Fruit fly (Drosophila melanogaster) whole organism, embryonic: Measurements from ENCODE around the gene Spn85F.

Experiments
- Atf6 ChIP-seq: fragments of 200-800 bp; sonication (Bioruptor generic); IDR thresholded peaks from 2 replicates; pipeline ENCODE4 v1.3.6; 2022; ENCODE audit warnings: missing biosample characterization, missing genetic modification characterization
- BtbVII ChIP-seq: fragments of 200-800 bp; sonication (Bioruptor generic); optimal IDR thresholded peaks from 3 replicates; lab custom pipeline; 2017; ENCODE audit warnings: missing biosample characterization, mild to moderate bottlenecking, missing genetic modification characterization
- CG10209 ChIP-seq: fragments of 200-800 bp; sonication (Bioruptor generic); optimal IDR thresholded peaks from 3 replicates; lab custom pipeline; 2017; ENCODE audit warnings: missing biosample characterization, mild to moderate bottlenecking, missing genetic modification characterization, missing genetic modification reagents
- CG10366 ChIP-seq: fragments of 200-800 bp; sonication (Bioruptor generic); IDR thresholded peaks from 2 replicates; pipeline ENCODE4 v1.3.6; 2022; ENCODE audit warnings: missing biosample characterization, missing genetic modification characterization
- CG10565 ChIP-seq: fragments of 200-800 bp; sonication (Bioruptor generic); optimal IDR thresholded peaks from 3 replicates; lab custom pipeline; 2016; ENCODE audit warnings: missing biosample characterization, mild to moderate bottlenecking, missing genetic modification characterization
- CG10654 ChIP-seq: fragments of 200-800 bp; sonication (Bioruptor generic); optimal IDR thresholded peaks from 2 replicates; lab custom pipeline; 2016; ENCODE audit warnings: missing biosample characterization, missing genetic modification characterization
- CG12104 ChIP-seq: fragments of 200-800 bp; sonication (Bioruptor generic); optimal IDR thresholded peaks from 3 replicates; lab custom pipeline; 2016; ENCODE audit warnings: missing biosample characterization, missing genetic modification characterization
- CG14965 ChIP-seq: fragments of 200-800 bp; sonication (Bioruptor generic); optimal IDR thresholded peaks from 2 replicates; lab custom pipeline; 2016; ENCODE audit warnings: missing biosample characterization, missing genetic modification characterization, borderline replicate concordance
- CG18262 ChIP-seq: fragments of 200-800 bp; optimal IDR thresholded peaks from 3 replicates; lab custom pipeline; 2019; ENCODE audit warnings: missing biosample characterization, mild to moderate bottlenecking, missing genetic modification characterization, moderate library complexity
- CG18599 ChIP-seq: fragments of 200-800 bp; sonication (Bioruptor generic); optimal IDR thresholded peaks from 3 replicates; lab custom pipeline; 2017; ENCODE audit warnings: missing biosample characterization, missing genetic modification characterization, mild to moderate bottlenecking, moderate library complexity, missing genetic modification reagents
- CG2678 ChIP-seq: fragments of 200-800 bp; sonication (Bioruptor generic); optimal IDR thresholded peaks from 3 replicates; lab custom pipeline; 2019; ENCODE audit warnings: missing biosample characterization, mild to moderate bottlenecking, missing genetic modification characterization, moderate library complexity
- CG2889 ChIP-seq: fragments of 200-800 bp; sonication (Bioruptor generic); IDR thresholded peaks from 3 replicates; pipeline ENCODE4 v1.3.6; 2022; ENCODE audit warnings: missing biosample characterization, missing genetic modification characterization
- CG34224 ChIP-seq: fragments of 200-800 bp; sonication (Bioruptor generic); IDR thresholded peaks from 3 replicates; pipeline ENCODE4 v1.3.6; 2022; ENCODE audit warnings: missing biosample characterization, missing genetic modification characterization; ENCODE audit not compliant: partially characterized antibody
- CG8089 ChIP-seq: fragments of 200-800 bp; sonication (Bioruptor generic); optimal IDR thresholded peaks from 3 replicates; lab custom pipeline; 2016; ENCODE audit warnings: missing biosample characterization, missing genetic modification characterization
- CG8765 ChIP-seq: fragments of 200-800 bp; sonication (Bioruptor generic); IDR thresholded peaks from 2 replicates; pipeline ENCODE4 v1.3.6; 2022; ENCODE audit warnings: missing biosample characterization, missing genetic modification characterization
- D ChIP-seq, 2 experiments: fragments of 200-800 bp in 1 of 2; fragments of >200 bp in 1 of 2; sonication (Bioruptor generic) in 1 of 2; optimal IDR thresholded peaks; 2 replicates in 1 of 2; 3 replicates in 1 of 2; lab custom pipeline; 2017; ENCODE audit warnings: mild to moderate bottlenecking in 1 of 2, missing biosample characterization in 1 of 2, missing genetic modification characterization in 1 of 2, missing genetic modification reagents in 1 of 2
- D19B ChIP-seq: fragments of 200-800 bp; sonication (Bioruptor generic); optimal IDR thresholded peaks from 2 replicates; lab custom pipeline; 2017; ENCODE audit warnings: missing biosample characterization, mild to moderate bottlenecking, missing genetic modification characterization
- Dek ChIP-seq: fragments of 200-800 bp; sonication (Bioruptor generic); optimal IDR thresholded peaks from 3 replicates; lab custom pipeline; 2019; ENCODE audit warnings: missing biosample characterization, mild to moderate bottlenecking, missing genetic modification characterization, moderate library complexity
- Fer1 ChIP-seq: fragments of 200-800 bp; sonication (Bioruptor generic); optimal IDR thresholded peaks from 2 replicates; lab custom pipeline; 2017; ENCODE audit warnings: missing biosample characterization, mild to moderate bottlenecking, missing genetic modification characterization
- Fer2 ChIP-seq: fragments of 200-800 bp; sonication (Bioruptor generic); optimal IDR thresholded peaks from 2 replicates; lab custom pipeline; 2018; ENCODE audit warnings: missing biosample characterization, mild to moderate bottlenecking, missing genetic modification characterization, moderate library complexity
- Gug ChIP-seq: fragments of 200-800 bp; sonication (Bioruptor generic); IDR thresholded peaks from 4 replicates; pipeline ENCODE4 v1.3.6; 2022; ENCODE audit warnings: missing biosample characterization, missing genetic modification characterization
- Hand ChIP-seq: fragments of 200-800 bp; sonication (Bioruptor generic); optimal IDR thresholded peaks from 2 replicates; lab custom pipeline; 2017; ENCODE audit warnings: mild to moderate bottlenecking, missing biosample characterization, missing genetic modification reagents, missing genetic modification characterization
- Hey ChIP-seq: fragments of 200-800 bp; sonication (Bioruptor generic); optimal IDR thresholded peaks from 3 replicates; lab custom pipeline; 2018; ENCODE audit warnings: missing biosample characterization, mild to moderate bottlenecking, missing genetic modification characterization
- Mad ChIP-seq: fragments of 200-800 bp; sonication (Bioruptor generic); optimal IDR thresholded peaks from 2 replicates; lab custom pipeline; 2016; ENCODE audit warnings: missing biosample characterization, missing genetic modification characterization
- NK7.1 ChIP-seq: fragments of 200-800 bp; sonication (Bioruptor generic); optimal IDR thresholded peaks from 3 replicates; lab custom pipeline; 2016; ENCODE audit warnings: missing biosample characterization, missing genetic modification characterization
- Neu2 ChIP-seq: fragments of 200-800 bp; sonication (Bioruptor generic); optimal IDR thresholded peaks from 3 replicates; lab custom pipeline; 2016; ENCODE audit warnings: missing biosample characterization, missing genetic modification characterization, borderline replicate concordance
- Nf-YB ChIP-seq: fragments of 200-800 bp; sonication (Bioruptor generic); optimal IDR thresholded peaks from 3 replicates; lab custom pipeline; 2019; ENCODE audit warnings: missing biosample characterization, mild to moderate bottlenecking, missing genetic modification characterization, moderate library complexity
- Oaz ChIP-seq: fragments of 200-800 bp; sonication (Bioruptor generic); IDR thresholded peaks from 2 replicates; pipeline ENCODE4 v1.3.6; 2022; ENCODE audit warnings: missing biosample characterization, missing genetic modification characterization
- Ravus ChIP-seq: fragments of 200-800 bp; sonication (Bioruptor generic); IDR thresholded peaks from 2 replicates; pipeline ENCODE4 v1.3.6; 2022; ENCODE audit warnings: missing biosample characterization, missing genetic modification characterization
- Rfx ChIP-seq: fragments of 200-800 bp; sonication (Bioruptor generic); IDR thresholded peaks from 2 replicates; pipeline ENCODE4 v1.3.6; 2022; ENCODE audit warnings: missing biosample characterization, missing genetic modification characterization
- bbx ChIP-seq: fragments of 200-800 bp; sonication (Bioruptor generic); IDR thresholded peaks from 2 replicates; pipeline ENCODE4 v1.3.6; 2022; ENCODE audit warnings: missing biosample characterization, missing genetic modification characterization; ENCODE audit not compliant: partially characterized antibody
- bsh ChIP-seq, 2 experiments: fragments of 200-800 bp; sonication (Bioruptor generic); optimal IDR thresholded peaks; 2 replicates each; lab custom pipeline; 2017 to 2018; ENCODE audit warnings: mild to moderate bottlenecking in 2 of 2, missing biosample characterization in 2 of 2, missing genetic modification characterization in 2 of 2, moderate library complexity in 1 of 2
- cwo ChIP-seq: fragments of 200-800 bp; sonication (Bioruptor generic); optimal IDR thresholded peaks from 3 replicates; lab custom pipeline; 2017; ENCODE audit warnings: missing biosample characterization, missing genetic modification characterization, mild to moderate bottlenecking, moderate library complexity, missing genetic modification reagents
- danr ChIP-seq: fragments of 200-800 bp; sonication (Bioruptor generic); IDR thresholded peaks from 2 replicates; pipeline ENCODE4 v1.3.6; 2022; ENCODE audit warnings: missing biosample characterization, missing genetic modification characterization
- ewg ChIP-seq: fragments of 200-800 bp; sonication (Bioruptor generic); optimal IDR thresholded peaks from 3 replicates; lab custom pipeline; 2017; ENCODE audit warnings: mild to moderate bottlenecking, missing biosample characterization, missing genetic modification reagents, missing genetic modification characterization
- exex ChIP-seq: fragments of 200-800 bp; sonication (Bioruptor generic); optimal IDR thresholded peaks from 4 replicates; lab custom pipeline; 2018; ENCODE audit warnings: missing biosample characterization, mild to moderate bottlenecking, missing genetic modification characterization, moderate library complexity
- fru ChIP-seq: fragments of >200 bp; optimal IDR thresholded peaks from 2 replicates; lab custom pipeline; 2017
- gsb-n ChIP-seq: fragments of 200-800 bp; sonication (Bioruptor generic); optimal IDR thresholded peaks from 3 replicates; lab custom pipeline; 2018; ENCODE audit warnings: missing biosample characterization, mild to moderate bottlenecking, missing genetic modification characterization
- gt ChIP-seq: fragments of 200-800 bp; sonication (Bioruptor generic); IDR thresholded peaks from 2 replicates; pipeline ENCODE4 v1.3.6; 2022; ENCODE audit warnings: missing biosample characterization, missing genetic modification characterization
- jigr1 ChIP-seq: fragments of 200-800 bp; sonication (Bioruptor generic); IDR thresholded peaks from 3 replicates; pipeline ENCODE4 v1.3.6; 2022; ENCODE audit warnings: missing biosample characterization, missing genetic modification characterization
- kay ChIP-seq: fragments of 200-800 bp; sonication (Bioruptor generic); optimal IDR thresholded peaks from 2 replicates; lab custom pipeline; 2016; ENCODE audit warnings: missing biosample characterization, missing genetic modification characterization
- luna ChIP-seq: fragments of 200-800 bp; sonication (Bioruptor generic); optimal IDR thresholded peaks from 2 replicates; lab custom pipeline; 2016; ENCODE audit warnings: missing biosample characterization, missing genetic modification characterization
- mirr ChIP-seq: fragments of 200-800 bp; sonication (Bioruptor generic); optimal IDR thresholded peaks from 3 replicates; lab custom pipeline; 2018; ENCODE audit warnings: missing biosample characterization, mild to moderate bottlenecking, missing genetic modification characterization
- sens-2 ChIP-seq: fragments of 200-800 bp; sonication (Bioruptor generic); IDR thresholded peaks from 2 replicates; pipeline ENCODE4 v1.3.6; 2022; ENCODE audit warnings: missing biosample characterization, missing genetic modification characterization
- slp2 ChIP-seq: fragments of 200-800 bp; sonication (Bioruptor generic); optimal IDR thresholded peaks from 2 replicates; lab custom pipeline; 2016; ENCODE audit warnings: missing biosample characterization, missing genetic modification characterization
- tgo ChIP-seq: fragments of 200-800 bp; sonication (Bioruptor generic); IDR thresholded peaks from 3 replicates; pipeline ENCODE4 v1.3.6; 2022; ENCODE audit warnings: missing biosample characterization, missing genetic modification characterization
- tin ChIP-seq: fragments of 200-800 bp; sonication (Bioruptor generic); optimal IDR thresholded peaks from 3 replicates; lab custom pipeline; 2016; ENCODE audit warnings: missing biosample characterization, missing genetic modification characterization
- tll ChIP-seq, 2 experiments: fragments of 200-800 bp in 1 of 2; fragments of >200 bp in 1 of 2; sonication (Bioruptor generic) in 1 of 2; optimal IDR thresholded peaks; 2 replicates each; lab custom pipeline; 2017 to 2019; ENCODE audit warnings: missing biosample characterization in 2 of 2, missing genetic modification characterization in 2 of 2, mild to moderate bottlenecking in 1 of 2, moderate library complexity in 1 of 2
- toy ChIP-seq: fragments of 200-800 bp; sonication (Bioruptor generic); IDR thresholded peaks from 2 replicates; pipeline ENCODE4 v1.3.6; 2022; ENCODE audit warnings: missing biosample characterization, missing genetic modification characterization
- z ChIP-seq: fragments of 200-800 bp; sonication (Bioruptor generic); IDR thresholded peaks from 3 replicates; pipeline ENCODE4 v1.3.6; 2022; ENCODE audit warnings: missing biosample characterization, missing genetic modification characterization
- zf30C ChIP-seq: fragments of 200-800 bp; sonication (Bioruptor generic); optimal IDR thresholded peaks from 3 replicates; lab custom pipeline; 2018; ENCODE audit warnings: missing biosample characterization, mild to moderate bottlenecking, missing genetic modification characterization

The Spn85F gene

DNA sequence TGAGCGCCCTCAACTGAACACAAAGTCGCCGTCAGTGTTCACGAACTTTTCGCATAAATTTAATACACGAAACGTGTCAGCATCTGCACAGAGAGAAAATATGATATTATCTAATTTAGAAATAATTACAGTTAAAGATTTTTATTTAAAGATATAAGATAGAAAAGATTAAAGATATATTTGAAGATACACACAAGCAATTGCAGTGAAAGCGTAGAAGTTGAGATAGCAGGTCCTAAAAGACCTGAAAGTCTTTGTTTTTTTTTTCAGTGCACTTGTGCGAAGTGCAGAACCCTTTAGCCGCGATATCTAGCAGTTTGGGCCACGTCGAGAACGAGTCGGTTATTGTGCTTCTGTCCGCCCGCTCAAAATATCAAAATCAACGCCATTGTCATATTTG lies 19.5 kb upstream of the Spn85F start (continued):
- TF ChIP-seq D (optimal IDR thresholded peaks at IDR 0.05; lab: Kevin White, UChicago) (no peak), D (GFP tag; optimal IDR thresholded peaks at IDR 0.05; lab: Kevin White, UChicago) (no peak), toy (GFP tag; lab: Robert Waterston, UW) (no peak), slp2 (GFP tag; lab: Kevin White, UChicago) (no peak), Ravus (no peak), CG12104 (no peak), CG10366 (GFP tag; lab: Robert Waterston, UW) (no peak), CG8089 (GFP tag; lab: Kevin White, UChicago) (no peak), tin (GFP tag; lab: Kevin White, UChicago) (peak; percentile 4), ewg (GFP tag; lab: Kevin White, UChicago) (no peak), CG2678 (tag; lab: Kevin White, UChicago) (peak; percentile 46), Neu2 (GFP tag; lab: Kevin White, UChicago) (no peak), CG14965 (GFP tag; lab: Kevin White, UChicago) (no peak), danr (GFP tag; lab: Robert Waterston, UW) (no peak), CG8765 (no peak), Fer2 (tag; lab: Kevin White, UChicago) (no peak), cwo (GFP tag; lab: Kevin White, UChicago) (peak; percentile 27), tgo (GFP tag; lab: Robert Waterston, UW) (no peak), CG18599 (peak; percentile 48), NK7.1 (GFP tag; lab: Kevin White, UChicago) (no peak), Hand (GFP tag; lab: Kevin White, UChicago) (no peak), luna (GFP tag; lab: Kevin White, UChicago) (no peak), Rfx (GFP tag; lab: Robert Waterston, UW) (peak; percentile 35; the same call in 1 of the 2 replicates), CG10209 (peak; percentile 38), bsh (GFP tag; optimal IDR thresholded peaks at IDR 0.05; lab: Kevin White, UChicago) (peak in 1 of 2 experiments; percentile 24), Atf6 (GFP tag; lab: Robert Waterston, UW) (no peak), Fer1 (peak; percentile 41), mirr (GFP tag; lab: Kevin White, UChicago) (no peak), Nf-YB (GFP tag; lab: Kevin White, UChicago) (no peak), gsb-n (tag; lab: Kevin White, UChicago) (no peak), jigr1 (no peak), fru (lab: Kevin White, UChicago) (no peak), sens-2 (GFP tag; lab: Robert Waterston, UW) (no peak), CG10565 (GFP tag; lab: Kevin White, UChicago) (no peak), Hey (no peak), CG34224 (GFP tag; lab: Robert Waterston, UW) (no peak), CG10654 (GFP tag; lab: Kevin White, UChicago) (no peak), bbx (GFP tag; lab: Robert Waterston, UW) (no peak), exex (no peak), CG18262 (tag; lab: Kevin White, UChicago) (no peak), Dek (no peak), Mad (GFP tag; lab: Kevin White, UChicago) (no peak), z (GFP tag; lab: Robert Waterston, UW) (no peak), kay (GFP tag; lab: Kevin White, UChicago) (no peak), D19B (GFP tag; lab: Kevin White, UChicago) (no peak), tll (GFP tag; optimal IDR thresholded peaks at IDR 0.05; lab: Kevin White, UChicago) (no peak), Gug (no peak; the same call in 3 of the 4 replicates), gt (GFP tag; lab: Robert Waterston, UW) (no peak), Oaz (GFP tag; lab: Robert Waterston, UW) (no peak), BtbVII (GFP tag; lab: Kevin White, UChicago) (no peak), CG2889 (no peak), zf30C (GFP tag; lab: Kevin White, UChicago) (peak; percentile 12)
